Fruit fly (Drosophila melanogaster): Measurements from ENCODE around the gene Socs36E.

The Socs36E gene

dm6 chr2L:18148552-18149219 lies 3.5 kb downstream of the Socs36E start:
- TF ChIP-seq Crg-1 (GFP tag; optimal IDR thresholded peaks at IDR 0.05) = peak; percentile 86
- TF ChIP-seq Clk (GFP tag; optimal IDR thresholded peaks at IDR 0.05) = peak; percentile 65
- TF ChIP-seq CG11617 (GFP tag; optimal IDR thresholded peaks at IDR 0.05) = peak; percentile 58
- peak; percentile 77 for TF ChIP-seq CG12768 (GFP tag; optimal IDR thresholded peaks at IDR 0.05)
- peak; percentile 100 for TF ChIP-seq cic (GFP tag; optimal IDR thresholded peaks at IDR 0.05)
- TF ChIP-seq Mnt (GFP tag; optimal IDR thresholded peaks at IDR 0.05) = peak; percentile 76
- peak; percentile 14 for TF ChIP-seq toe (GFP tag; optimal IDR thresholded peaks at IDR 0.05)
- no peak for TF ChIP-seq bab1 (GFP tag; optimal IDR thresholded peaks at IDR 0.05)
- TF ChIP-seq CG14711 (tag; optimal IDR thresholded peaks at IDR 0.05) = peak; percentile 60
- TF ChIP-seq ovo (GFP tag; optimal IDR thresholded peaks at IDR 0.05) = peak; percentile 79
- TF ChIP-seq CG7101 (tag; optimal IDR thresholded peaks at IDR 0.05) = peak; percentile 84
- TF ChIP-seq CG7045 (GFP tag; optimal IDR thresholded peaks at IDR 0.05) = peak; percentile 87
- TF ChIP-seq kay (GFP tag; ENCODE audit: borderline replicate concordance) = peak; percentile 90
- peak; percentile 65 for TF ChIP-seq tj (GFP tag; optimal IDR thresholded peaks at IDR 0.05)
- TF ChIP-seq Hr96 (GFP tag; optimal IDR thresholded peaks at IDR 0.05) = peak; percentile 5
- TF ChIP-seq pad (GFP tag; optimal IDR thresholded peaks at IDR 0.05) = peak; percentile 53
- no peak for TF ChIP-seq cnc (optimal IDR thresholded peaks at IDR 0.05)
- TF ChIP-seq CG1620 (GFP tag; optimal IDR thresholded peaks at IDR 0.05) = peak; percentile 11
- TF ChIP-seq CG5204 (GFP tag; optimal IDR thresholded peaks at IDR 0.05) = no peak
- peak; percentile 43 for TF ChIP-seq CG33017 (tag; optimal IDR thresholded peaks at IDR 0.05)

DNA sequence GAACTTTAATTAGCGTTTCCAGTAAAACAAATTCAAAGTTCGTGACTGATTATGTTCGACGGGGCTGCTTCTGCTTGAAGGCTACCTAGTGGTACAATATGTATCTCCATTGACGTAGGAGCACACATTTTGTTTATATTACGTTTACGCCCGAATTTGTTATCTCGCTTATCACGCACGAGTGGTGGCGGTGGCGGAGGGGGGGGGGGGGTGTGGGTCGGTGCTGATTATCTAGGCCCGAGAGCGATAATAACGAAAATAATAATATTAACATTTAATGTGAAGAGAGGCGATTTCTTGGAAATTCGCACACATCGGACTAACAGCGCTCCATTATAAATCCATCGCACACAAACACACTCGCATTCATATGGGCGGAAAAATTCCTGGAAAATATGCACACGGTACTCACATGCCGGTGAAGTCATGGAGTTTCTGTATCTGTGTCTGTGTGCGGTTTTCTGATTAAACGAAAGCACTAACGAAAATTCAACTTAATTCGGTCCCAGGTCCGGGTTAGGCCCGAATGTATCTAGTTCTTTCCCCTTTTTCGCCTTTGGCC lies 4.6 kb downstream of the Socs36E start:
- TF ChIP-seq cic (GFP tag; optimal IDR thresholded peaks at IDR 0.05) (peak; percentile 96), tj (GFP tag; optimal IDR thresholded peaks at IDR 0.05) (no peak), kay (GFP tag; ENCODE audit: borderline replicate concordance) (peak; percentile 2)

dm6 chr2L:18146618-18147099 lies 5.6 kb downstream of the Socs36E start:
- TF ChIP-seq CG14711 (tag; optimal IDR thresholded peaks at IDR 0.05) (no peak), pad (GFP tag; optimal IDR thresholded peaks at IDR 0.05) (no peak), Hr96 (GFP tag; optimal IDR thresholded peaks at IDR 0.05) (no peak)

- no peak for TF ChIP-seq CG33017 (tag; optimal IDR thresholded peaks at IDR 0.05)
Measured at dm6 chr2L:18145826-18146225, 6.4 kb downstream of the Socs36E start.

- no peak for TF ChIP-seq CG7101 (tag; optimal IDR thresholded peaks at IDR 0.05)
Measured at dm6 chr2L:18145253-18145652, 7.0 kb downstream of the Socs36E start.

DNA sequence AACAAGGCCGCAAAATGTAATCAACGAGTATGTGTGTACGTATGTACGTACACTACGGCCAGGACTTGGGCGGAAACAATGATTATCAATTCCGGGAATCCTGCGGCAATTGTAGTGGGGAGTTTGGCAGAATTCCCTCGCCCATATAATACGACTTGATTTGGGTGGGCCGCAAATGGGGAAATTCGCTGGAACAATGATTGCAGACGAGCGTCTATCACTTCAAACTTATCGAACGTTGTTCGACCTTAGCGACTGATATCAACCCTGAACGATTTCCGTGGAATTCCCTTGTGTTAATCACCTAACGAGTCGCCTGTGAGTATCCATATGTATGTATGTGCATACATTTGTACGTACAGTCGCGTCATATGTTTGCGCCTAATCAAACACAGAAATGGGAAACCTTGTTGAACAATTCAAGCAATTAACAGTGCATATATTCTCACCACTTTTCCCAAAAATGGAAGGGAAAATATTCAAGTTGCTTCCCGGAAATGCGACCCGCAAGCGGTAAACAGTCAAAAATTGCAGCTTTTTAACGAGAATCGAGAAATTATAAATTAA lies 7.9 kb downstream of the Socs36E start:
- TF ChIP-seq CG7045 (GFP tag; optimal IDR thresholded peaks at IDR 0.05) (no peak), CG1620 (GFP tag; optimal IDR thresholded peaks at IDR 0.05) (no peak), ovo (GFP tag; optimal IDR thresholded peaks at IDR 0.05) (no peak), CG7101 (tag; optimal IDR thresholded peaks at IDR 0.05) (no peak), tj (GFP tag; optimal IDR thresholded peaks at IDR 0.05) (no peak), cnc (optimal IDR thresholded peaks at IDR 0.05) (no peak), CG5204 (GFP tag; optimal IDR thresholded peaks at IDR 0.05) (no peak), Mnt (GFP tag; optimal IDR thresholded peaks at IDR 0.05) (no peak), CG12768 (GFP tag; optimal IDR thresholded peaks at IDR 0.05) (no peak), CG14711 (tag; optimal IDR thresholded peaks at IDR 0.05) (no peak), Hr96 (GFP tag; optimal IDR thresholded peaks at IDR 0.05) (no peak), bab1 (GFP tag; optimal IDR thresholded peaks at IDR 0.05) (no peak), CG11617 (GFP tag; optimal IDR thresholded peaks at IDR 0.05) (no peak), toe (GFP tag; optimal IDR thresholded peaks at IDR 0.05) (no peak), Clk (GFP tag; optimal IDR thresholded peaks at IDR 0.05) (no peak)

- peak; percentile 15 for TF ChIP-seq cic (GFP tag; optimal IDR thresholded peaks at IDR 0.05)
- TF ChIP-seq CG1620 (GFP tag; optimal IDR thresholded peaks at IDR 0.05) = no peak
Measured at dm6 chr2L:18143176-18143575, 9.0 kb downstream of the Socs36E start.

Data from whole organism, adult.